Worm (Caenorhabditis elegans): ENCODE data around the gene znf-474.

The znf-474 gene

DNA sequence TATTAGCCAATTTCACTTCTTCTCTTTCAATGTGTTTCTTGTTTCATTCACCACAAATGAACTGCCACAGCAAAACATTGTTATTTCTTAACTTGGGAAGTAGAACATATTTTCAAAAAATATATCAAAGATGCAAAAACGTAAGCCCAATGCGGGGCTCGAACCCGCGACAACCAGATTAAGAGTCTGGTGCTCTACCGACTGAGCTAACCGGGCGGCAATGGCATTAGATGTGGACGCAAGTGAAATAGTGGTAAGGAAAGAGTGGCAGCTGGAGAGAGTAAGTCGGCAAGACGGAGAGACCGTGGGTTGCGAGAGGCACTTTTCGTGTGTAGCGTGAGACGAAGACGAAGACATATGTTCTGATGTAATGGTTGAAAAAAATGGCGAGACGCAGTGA lies 43.7 kb upstream of the znf-474 start (continued):
- peak; percentile 77 for TF ChIP-seq ces-1 (GFP tag; optimal IDR thresholded peaks at IDR 0.05)
- peak; percentile 15; the same call in 1 of the 2 replicates for TF ChIP-seq zip-11 (GFP tag; IDR thresholded peaks at IDR 0.05)
- peak; percentile 98 for TF ChIP-seq lim-7 (GFP tag; IDR thresholded peaks at IDR 0.05)
- peak; percentile 83 for TF ChIP-seq zip-2 (tag; optimal IDR thresholded peaks at IDR 0.05)
- TF ChIP-seq ceh-28 (tag; optimal IDR thresholded peaks at IDR 0.05): no peak
- no peak for TF ChIP-seq nhr-10 (tag; optimal IDR thresholded peaks at IDR 0.05)
- TF ChIP-seq duxl-1 (tag; optimal IDR thresholded peaks at IDR 0.05; ENCODE audit: poor library complexity): peak; percentile 90
- no peak for TF ChIP-seq mep-1 (tag; optimal IDR thresholded peaks at IDR 0.05)
- peak; percentile 92 for TF ChIP-seq nhr-111 (GFP tag; optimal IDR thresholded peaks at IDR 0.05)
- TF ChIP-seq ctbp-1 (GFP tag; IDR thresholded peaks at IDR 0.05): peak; percentile 97
- no peak for TF ChIP-seq ceh-62 (tag; optimal IDR thresholded peaks at IDR 0.05)
- peak; percentile 79 for TF ChIP-seq nhr-102 (tag; optimal IDR thresholded peaks at IDR 0.05)
- peak; percentile 81 for TF ChIP-seq dmd-6 (GFP tag; IDR thresholded peaks at IDR 0.05)
- peak; percentile 72; the same call in 1 of the 2 replicates for TF ChIP-seq saeg-2 (GFP tag; IDR thresholded peaks at IDR 0.05)
- peak; percentile 93 for TF ChIP-seq snpc-1.2 (GFP tag; IDR thresholded peaks at IDR 0.05)
- TF ChIP-seq R02D3.7 (tag; optimal IDR thresholded peaks at IDR 0.05): peak; percentile 10
- peak; percentile 93 for TF ChIP-seq Y105C5A.15 (GFP tag; IDR thresholded peaks at IDR 0.05)
- no peak for TF ChIP-seq snpc-4 (tag; optimal IDR thresholded peaks at IDR 0.05)
- no peak for TF ChIP-seq aly-2 (tag; optimal IDR thresholded peaks at IDR 0.05)
- TF ChIP-seq jun-1 (tag; optimal IDR thresholded peaks at IDR 0.05): peak; percentile 73
- TF ChIP-seq ztf-7 (tag; optimal IDR thresholded peaks at IDR 0.05): peak; percentile 80
- peak; percentile 94 for TF ChIP-seq daf-19 (GFP tag; conservative IDR thresholded peaks at IDR 0.05)
- no peak for TF ChIP-seq ama-1 (optimal IDR thresholded peaks at IDR 0.05)

DNA sequence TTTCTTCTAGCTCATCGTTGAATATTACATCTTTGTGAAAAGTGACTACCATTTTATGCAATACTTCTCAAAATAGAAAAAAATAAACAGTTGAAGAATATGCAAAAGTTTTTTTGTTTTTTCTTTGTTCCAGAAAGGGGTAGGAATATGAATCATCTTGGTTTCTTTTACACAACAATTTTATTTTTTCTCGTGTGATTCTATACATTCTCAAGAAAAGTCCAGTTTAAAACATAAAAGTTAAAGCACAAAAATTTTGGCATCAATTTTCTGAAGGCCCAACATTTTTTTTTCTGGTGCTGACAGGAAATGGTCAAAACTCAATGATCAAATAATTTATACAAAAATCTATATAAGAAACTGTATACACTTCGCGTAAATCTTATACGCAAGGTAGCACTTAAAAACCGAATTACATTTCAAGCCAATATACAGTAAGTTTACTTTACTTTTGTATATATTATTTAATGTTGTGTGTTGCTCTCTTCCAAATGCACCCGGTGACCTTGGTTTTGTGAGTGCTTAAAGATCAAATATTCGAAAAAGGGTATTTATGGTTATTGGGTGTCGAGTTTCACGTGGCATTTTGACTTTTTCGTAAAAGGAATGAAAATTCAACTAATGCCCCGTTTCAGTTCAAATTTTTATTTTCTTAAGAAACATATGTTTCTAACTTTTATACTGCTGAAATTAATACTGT lies 41.1 kb upstream of the znf-474 start, which contains the start of the genes W03G11.2 and lgc-13:
Gene W03G11.2, minus strand, starts transcription at position 101 of the 700 bp plus-strand sequence.
Gene lgc-13, plus strand, starts transcription at position 650 of the 700 bp plus-strand sequence.
- TF ChIP-seq nhr-10 (tag; optimal IDR thresholded peaks at IDR 0.05) (no peak), daf-8 (GFP tag; IDR thresholded peaks at IDR 0.05) (no peak), vab-7 (GFP tag; IDR thresholded peaks at IDR 0.05) (no peak), Y48G9A.11 (GFP tag; IDR thresholded peaks at IDR 0.05) (no peak), saeg-2 (GFP tag; IDR thresholded peaks at IDR 0.05) (no peak), mep-1 (tag; optimal IDR thresholded peaks at IDR 0.05) (no peak), nhr-237 (tag; optimal IDR thresholded peaks at IDR 0.05) (no peak), attf-4 (tag; optimal IDR thresholded peaks at IDR 0.05) (no peak), ama-1 (optimal IDR thresholded peaks at IDR 0.05) (no peak), ceh-32 (tag; optimal IDR thresholded peaks at IDR 0.05; ENCODE audit: poor library complexity) (no peak), set-16 (GFP tag; IDR thresholded peaks at IDR 0.05) (no peak), daf-19 (GFP tag; conservative IDR thresholded peaks at IDR 0.05) (no peak), daf-16 (GFP tag; optimal IDR thresholded peaks at IDR 0.05) (no peak), daf-16 (tag; optimal IDR thresholded peaks at IDR 0.05) (no peak), nhr-42 (GFP tag; IDR thresholded peaks at IDR 0.05) (no peak), mdt-29 (GFP tag; IDR thresholded peaks at IDR 0.05) (no peak)

DNA sequence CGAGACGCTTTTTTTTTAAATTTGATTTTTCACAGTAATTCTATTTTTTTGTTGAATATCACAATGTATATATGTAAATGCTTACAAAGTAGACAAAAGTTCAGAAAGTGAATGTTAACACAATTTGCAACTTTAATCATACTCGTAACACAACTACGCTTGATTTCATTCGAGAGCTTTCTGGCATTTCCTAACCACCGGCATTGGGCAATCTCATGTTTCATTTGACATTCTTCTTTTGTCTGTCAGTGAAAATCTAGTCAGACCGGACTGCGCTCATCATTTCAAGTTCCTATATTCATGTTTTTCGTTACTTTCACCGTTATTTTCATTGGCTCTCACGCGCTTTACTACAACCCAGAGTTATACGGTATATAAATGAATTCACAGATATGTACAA lies 38.5 kb upstream of the znf-474 start, which contains the start of gene lgc-14:
Gene lgc-14, plus strand, starts transcription at position 301 of the 400 bp plus-strand sequence.
- TF ChIP-seq rbr-2 (tag; optimal IDR thresholded peaks at IDR 0.05) (no peak), mxl-3 (GFP tag; optimal IDR thresholded peaks at IDR 0.05) (no peak), egl-27 (tag; optimal IDR thresholded peaks at IDR 0.05) (no peak), fos-1 (tag; optimal IDR thresholded peaks at IDR 0.05) (no peak), lsy-2 (tag; optimal IDR thresholded peaks at IDR 0.05) (no peak), nhr-48 (tag; optimal IDR thresholded peaks at IDR 0.05) (no peak), nhr-77 (tag; optimal IDR thresholded peaks at IDR 0.05) (no peak), lin-13 (GFP tag; optimal IDR thresholded peaks at IDR 0.05) (no peak), hlh-11 (tag; optimal IDR thresholded peaks at IDR 0.05) (no peak), madf-5 (GFP tag; IDR thresholded peaks at IDR 0.05) (no peak), daf-16 (GFP tag; optimal IDR thresholded peaks at IDR 0.05) (no peak), daf-16 (tag; optimal IDR thresholded peaks at IDR 0.05) (no peak), ceh-62 (tag; optimal IDR thresholded peaks at IDR 0.05) (no peak)
